Fruit fly (Drosophila melanogaster) whole organism, wandering third instar larva: ENCODE results near the gene CG44044.

Experiments used
- Abd-B ChIP-seq: fragments of >200 bp; optimal IDR thresholded peaks from 2 replicates; lab custom pipeline; 2017; ENCODE audit warnings: missing biosample characterization, missing genetic modification characterization
- CG32264 ChIP-seq: fragments of 200-800 bp; sonication (Bioruptor generic); optimal IDR thresholded peaks from 2 replicates; lab custom pipeline; 2016; ENCODE audit warnings: missing biosample characterization, missing genetic modification characterization
- CG9705 ChIP-seq: fragments of 200-800 bp; sonication (Bioruptor generic); optimal IDR thresholded peaks from 2 replicates; lab custom pipeline; 2018; ENCODE audit warnings: missing biosample characterization, mild to moderate bottlenecking, missing genetic modification characterization
- Dfd ChIP-seq: fragments of >200 bp; optimal IDR thresholded peaks from 2 replicates; lab custom pipeline; 2017; ENCODE audit warnings: missing biosample characterization, missing genetic modification characterization
- Dif ChIP-seq: fragments of 200-275, 200-300 bp; sonication (Bioruptor generic); optimal IDR thresholded peaks from 2 replicates; lab custom pipeline; 2018; ENCODE audit warnings: missing biosample characterization, missing genetic modification characterization; ENCODE audit not compliant: partially characterized antibody
- GATAd ChIP-seq: sonication (Bioruptor generic); optimal IDR thresholded peaks from 2 replicates; lab custom pipeline; 2016; ENCODE audit warnings: missing biosample characterization, missing genetic modification characterization
- HLH106 ChIP-seq: fragments of 200-800 bp; optimal IDR thresholded peaks from 3 replicates; lab custom pipeline; 2019; ENCODE audit warnings: missing biosample characterization, mild to moderate bottlenecking, missing genetic modification characterization, moderate library complexity
- Hnf4 ChIP-seq: fragments of 200-800 bp; sonication (Bioruptor generic); optimal IDR thresholded peaks from 2 replicates; lab custom pipeline; 2016; ENCODE audit warnings: missing biosample characterization, mild to moderate bottlenecking, missing genetic modification characterization
- Hr78 ChIP-seq: fragments of >200 bp; optimal IDR thresholded peaks from 2 replicates; lab custom pipeline; 2017; ENCODE audit warnings: missing biosample characterization, missing genetic modification characterization
- Hr83 ChIP-seq: fragments of 200-300 bp; sonication (Bioruptor generic); optimal IDR thresholded peaks from 2 replicates; lab custom pipeline; 2016; ENCODE audit warnings: missing biosample characterization, mild to moderate bottlenecking, missing genetic modification characterization, moderate library complexity; ENCODE audit not compliant: poor library complexity, severe bottlenecking
- Jra ChIP-seq: sonication (Bioruptor generic); optimal IDR thresholded peaks from 2 replicates; lab custom pipeline; 2016; ENCODE audit warnings: missing biosample characterization, missing genetic modification characterization
- Mio ChIP-seq: sonication (Bioruptor generic); optimal IDR thresholded peaks from 2 replicates; lab custom pipeline; 2016; ENCODE audit warnings: missing biosample characterization, missing genetic modification characterization
- Myc ChIP-seq: fragments of >200 bp; optimal IDR thresholded peaks from 2 replicates; lab custom pipeline; 2017
- OdsH ChIP-seq: fragments of 200-800 bp; sonication (Bioruptor generic); optimal IDR thresholded peaks from 2 replicates; lab custom pipeline; 2016; ENCODE audit warnings: missing biosample characterization, mild to moderate bottlenecking, missing genetic modification characterization
- Rel ChIP-seq, 2 experiments: fragments of 200-800 bp; sonication (Bioruptor generic) in 1 of 2; optimal IDR thresholded peaks; 2 replicates in 1 of 2; 3 replicates in 1 of 2; lab custom pipeline; 2016 to 2019; ENCODE audit warnings: mild to moderate bottlenecking in 2 of 2, missing biosample characterization in 2 of 2, missing genetic modification characterization in 2 of 2, moderate library complexity in 1 of 2
- Sp1 ChIP-seq: fragments of 200-800 bp; sonication (Bioruptor generic); optimal IDR thresholded peaks from 3 replicates; lab custom pipeline; 2019; ENCODE audit warnings: missing biosample characterization, mild to moderate bottlenecking, missing genetic modification characterization, moderate library complexity
- Vsx2 ChIP-seq: fragments of 200-300, 225-300 bp; sonication (Bioruptor generic); optimal IDR thresholded peaks from 2 replicates; lab custom pipeline; 2018; ENCODE audit warnings: missing biosample characterization, missing genetic modification characterization; ENCODE audit not compliant: partially characterized antibody
- brk ChIP-seq: fragments of 200-800 bp; sonication (Bioruptor generic); optimal IDR thresholded peaks from 2 replicates; lab custom pipeline; 2016; ENCODE audit warnings: missing biosample characterization, mild to moderate bottlenecking, missing genetic modification characterization
- dmrt93B ChIP-seq: fragments of 200-800 bp; sonication (Bioruptor generic); optimal IDR thresholded peaks from 2 replicates; lab custom pipeline; 2018; ENCODE audit warnings: missing biosample characterization, mild to moderate bottlenecking, missing genetic modification characterization
- dsf ChIP-seq: sonication (Bioruptor generic); optimal IDR thresholded peaks from 2 replicates; lab custom pipeline; 2016; ENCODE audit warnings: missing biosample characterization, missing genetic modification characterization, borderline replicate concordance
- ey ChIP-seq: fragments of 200-800 bp; sonication (Bioruptor generic); optimal IDR thresholded peaks from 2 replicates; lab custom pipeline; 2016; ENCODE audit warnings: missing biosample characterization, missing genetic modification characterization
- fru ChIP-seq: fragments of 200-800 bp; sonication (Bioruptor generic); optimal IDR thresholded peaks from 3 replicates; lab custom pipeline; 2016; ENCODE audit warnings: missing biosample characterization, mild to moderate bottlenecking, missing genetic modification characterization
- h ChIP-seq: fragments of 200-800 bp; sonication (Bioruptor generic); optimal IDR thresholded peaks from 3 replicates; lab custom pipeline; 2016; ENCODE audit warnings: missing biosample characterization, mild to moderate bottlenecking, missing genetic modification characterization
- jim ChIP-seq: fragments of 175-275, 200-325 bp; sonication (Bioruptor generic); optimal IDR thresholded peaks from 2 replicates; lab custom pipeline; 2016; ENCODE audit warnings: missing biosample characterization, mild to moderate bottlenecking, missing genetic modification characterization
- lola ChIP-seq: fragments of >200 bp; optimal IDR thresholded peaks from 2 replicates; lab custom pipeline; 2017; ENCODE audit warnings: missing biosample characterization, missing genetic modification characterization
- pan ChIP-seq: fragments of >200 bp; optimal IDR thresholded peaks from 2 replicates; lab custom pipeline; 2017
- psq ChIP-seq: fragments of 200-800 bp; sonication (Bioruptor generic); optimal IDR thresholded peaks from 3 replicates; lab custom pipeline; 2017; ENCODE audit warnings: missing biosample characterization, mild to moderate bottlenecking, missing genetic modification characterization, moderate library complexity
- rgr ChIP-seq: fragments of 200-800 bp; sonication (Bioruptor generic); optimal IDR thresholded peaks from 3 replicates; lab custom pipeline; 2016; ENCODE audit warnings: missing biosample characterization, mild to moderate bottlenecking, missing genetic modification characterization
- sage ChIP-seq: fragments of 200-800 bp; sonication (Bioruptor generic); optimal IDR thresholded peaks from 2 replicates; lab custom pipeline; 2016; ENCODE audit warnings: missing biosample characterization, mild to moderate bottlenecking, missing genetic modification characterization
- sv ChIP-seq: fragments of 200-800 bp; sonication (Bioruptor generic); optimal IDR thresholded peaks from 3 replicates; lab custom pipeline; 2016; ENCODE audit warnings: missing biosample characterization, missing genetic modification characterization
- tai ChIP-seq: sonication (Bioruptor generic); optimal IDR thresholded peaks from 2 replicates; lab custom pipeline; 2016; ENCODE audit warnings: missing biosample characterization, missing genetic modification characterization
- usp ChIP-seq: fragments of >200 bp; optimal IDR thresholded peaks from 2 replicates; lab custom pipeline; 2017; ENCODE audit warnings: missing biosample characterization, missing genetic modification characterization

Gene CG44044

DNA sequence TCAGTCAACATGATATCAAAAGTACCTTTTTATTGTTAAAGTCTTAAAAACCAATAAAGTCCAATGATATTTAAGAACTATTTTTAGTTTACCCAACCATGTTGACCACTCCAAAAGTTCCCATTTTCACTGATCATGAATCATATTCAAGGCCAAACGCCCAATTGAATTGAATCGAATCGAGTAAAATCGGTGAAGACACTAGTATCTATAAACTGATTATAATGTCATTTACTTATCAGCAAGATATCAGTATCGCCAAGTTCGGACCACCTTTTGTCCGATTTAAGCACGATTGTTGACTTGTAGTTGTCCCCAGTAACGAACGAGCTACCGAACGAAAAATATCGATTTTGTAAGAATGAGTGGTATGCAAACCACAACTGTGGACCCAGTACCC lies 1.5 kb downstream of the CG44044 start, which contains the start of gene CG6901:
Gene CG6901, plus strand, starts transcription at position 323 of the 400 bp plus-strand sequence.
- TF ChIP-seq GATAd (no peak), sv (no peak), Rel (GFP tag; optimal IDR thresholded peaks at IDR 0.05; lab: Kevin White, UChicago) (no peak), Rel (tag; optimal IDR thresholded peaks at IDR 0.05; lab: Kevin White, UChicago) (no peak)

dm6 chr3R:16325192-16325591 lies 3.6 kb downstream of the CG44044 start, which contains the start of gene CG17929:
Gene CG17929 (plus strand): TSS chr3R:16325492.
- TF ChIP-seq Dfd (GFP tag; lab: Kevin White, UChicago) (no peak), Sp1 (GFP tag; lab: Kevin White, UChicago) (no peak), Jra (no peak), rgr (GFP tag; lab: Kevin White, UChicago) (no peak), lola (GFP tag; lab: Kevin White, UChicago) (no peak), brk (GFP tag; lab: Kevin White, UChicago) (no peak), jim (GFP tag; lab: Kevin White, UChicago) (no peak), GATAd (no peak), Myc (lab: Kevin White, UChicago) (no peak), Vsx2 (GFP tag; lab: Kevin White, UChicago) (no peak), dsf (GFP tag; lab: Kevin White, UChicago) (no peak), fru (GFP tag; lab: Kevin White, UChicago) (no peak), sage (GFP tag; lab: Kevin White, UChicago) (no peak), Dif (GFP tag; lab: Kevin White, UChicago) (no peak), dmrt93B (no peak), Mio (GFP tag; lab: Kevin White, UChicago) (no peak), Hr78 (no peak), ey (GFP tag; lab: Kevin White, UChicago) (no peak), pan (no peak), Rel (GFP tag; optimal IDR thresholded peaks at IDR 0.05; lab: Kevin White, UChicago) (no peak), Rel (tag; optimal IDR thresholded peaks at IDR 0.05; lab: Kevin White, UChicago) (no peak)

DNA sequence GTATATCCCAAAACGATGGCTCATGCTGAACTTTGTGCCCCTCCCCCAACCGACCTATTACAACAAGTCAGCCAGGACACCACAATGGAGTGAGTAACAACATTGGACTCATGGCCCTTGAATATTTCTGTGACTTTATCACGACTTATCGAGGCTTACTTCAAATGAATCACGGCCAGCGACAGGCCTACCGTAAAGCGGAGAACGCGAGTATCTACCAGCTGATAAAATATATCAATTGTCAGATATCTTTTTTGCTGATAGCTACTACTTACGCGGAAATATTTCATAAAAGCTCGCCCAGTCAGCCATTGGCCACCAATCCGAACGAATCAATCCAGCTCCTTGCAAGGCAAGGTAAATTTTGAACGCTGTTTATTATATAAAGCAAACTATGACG lies 5.9 kb downstream of the CG44044 start, which contains the start of gene CG17930:
Gene CG17930, plus strand, starts transcription at position 301 of the 400 bp plus-strand sequence.
- TF ChIP-seq Hr83 (GFP tag; lab: Kevin White, UChicago) (no peak), dsf (GFP tag; lab: Kevin White, UChicago) (no peak), ey (GFP tag; lab: Kevin White, UChicago) (no peak), tai (GFP tag; lab: Kevin White, UChicago) (no peak), Dif (GFP tag; lab: Kevin White, UChicago) (no peak), usp (GFP tag; lab: Kevin White, UChicago) (no peak), CG32264 (GFP tag; lab: Kevin White, UChicago) (no peak), OdsH (GFP tag; lab: Kevin White, UChicago) (no peak)

- TF ChIP-seq Rel (GFP tag; optimal IDR thresholded peaks at IDR 0.05; lab: Kevin White, UChicago) (no peak), Rel (tag; optimal IDR thresholded peaks at IDR 0.05; lab: Kevin White, UChicago) (no peak), Jra (no peak), Abd-B (GFP tag; lab: Kevin White, UChicago) (no peak), dsf (GFP tag; lab: Kevin White, UChicago) (no peak), psq (GFP tag; lab: Kevin White, UChicago) (no peak), rgr (GFP tag; lab: Kevin White, UChicago) (no peak), Sp1 (GFP tag; lab: Kevin White, UChicago) (no peak), jim (GFP tag; lab: Kevin White, UChicago) (no peak), Dfd (GFP tag; lab: Kevin White, UChicago) (no peak), HLH106 (no peak), CG32264 (GFP tag; lab: Kevin White, UChicago) (no peak), fru (GFP tag; lab: Kevin White, UChicago) (no peak), sv (no peak), CG9705 (GFP tag; lab: Kevin White, UChicago) (no peak), Hnf4 (GFP tag; lab: Kevin White, UChicago) (no peak), GATAd (no peak), h (GFP tag; lab: Kevin White, UChicago) (no peak), Hr78 (no peak), pan (no peak)
Measured at dm6 chr3R:16329797-16330196, 8.2 kb downstream of the CG44044 start.
